Fruit fly (Drosophila melanogaster) whole organism, embryonic: Measurements from ENCODE around the gene Fdh.

Source experiments
- Asciz ChIP-seq: fragments of 200-800 bp; sonication (Bioruptor generic); optimal IDR thresholded peaks from 2 replicates; lab custom pipeline; 2017; ENCODE audit warnings: missing biosample characterization, mild to moderate bottlenecking, missing genetic modification characterization, missing genetic modification reagents
- Bgb ChIP-seq: fragments of 200-800 bp; sonication (Bioruptor generic); IDR thresholded peaks from 2 replicates; pipeline ENCODE4 v1.3.6; 2022; ENCODE audit warnings: missing biosample characterization, missing genetic modification characterization; ENCODE audit not compliant: partially characterized antibody
- BtbVII ChIP-seq: fragments of 200-800 bp; sonication (Bioruptor generic); optimal IDR thresholded peaks from 3 replicates; lab custom pipeline; 2017; ENCODE audit warnings: missing biosample characterization, mild to moderate bottlenecking, missing genetic modification characterization
- CG11695 ChIP-seq: fragments of 200-800 bp; sonication (Bioruptor generic); IDR thresholded peaks from 3 replicates; pipeline ENCODE4 v1.3.6; 2022; ENCODE audit warnings: missing biosample characterization, missing genetic modification characterization
- CG12071 ChIP-seq: fragments of 200-800 bp; sonication (Bioruptor generic); optimal IDR thresholded peaks from 3 replicates; lab custom pipeline; 2018; ENCODE audit warnings: missing biosample characterization, mild to moderate bottlenecking, missing genetic modification characterization
- CG1647 ChIP-seq: fragments of 200-800 bp; sonication (Bioruptor generic); optimal IDR thresholded peaks from 3 replicates; lab custom pipeline; 2016; ENCODE audit warnings: missing biosample characterization, missing genetic modification characterization
- CG17385 ChIP-seq: fragments of 200-800 bp; sonication (Bioruptor generic); optimal IDR thresholded peaks from 3 replicates; lab custom pipeline; 2018; ENCODE audit warnings: missing biosample characterization, mild to moderate bottlenecking, missing genetic modification characterization
- CG32532 ChIP-seq: fragments of 200-800 bp; sonication (Bioruptor generic); IDR thresholded peaks from 2 replicates; pipeline ENCODE4 v1.3.6; 2022; ENCODE audit warnings: missing biosample characterization, missing genetic modification characterization
- CG34224 ChIP-seq: fragments of 200-800 bp; sonication (Bioruptor generic); IDR thresholded peaks from 3 replicates; pipeline ENCODE4 v1.3.6; 2022; ENCODE audit warnings: missing biosample characterization, missing genetic modification characterization; ENCODE audit not compliant: partially characterized antibody
- CG5180 ChIP-seq: fragments of 200-800 bp; sonication (Bioruptor generic); optimal IDR thresholded peaks from 3 replicates; lab custom pipeline; 2017; ENCODE audit warnings: missing biosample characterization, missing genetic modification characterization, mild to moderate bottlenecking, moderate library complexity, missing genetic modification reagents
- CG6765 ChIP-seq: fragments of 200-800 bp; sonication (Bioruptor generic); optimal IDR thresholded peaks from 3 replicates; lab custom pipeline; 2017; ENCODE audit warnings: missing biosample characterization, mild to moderate bottlenecking, missing genetic modification characterization
- CG6791 ChIP-seq: fragments of 200-800 bp; sonication (Bioruptor generic); IDR thresholded peaks from 3 replicates; pipeline ENCODE4 v1.3.6; 2022; ENCODE audit warnings: missing biosample characterization, missing genetic modification characterization; ENCODE audit not compliant: partially characterized antibody
- CG6813 ChIP-seq: fragments of 200-800 bp; sonication (Bioruptor generic); optimal IDR thresholded peaks from 2 replicates; lab custom pipeline; 2017; ENCODE audit warnings: missing biosample characterization, missing genetic modification characterization, mild to moderate bottlenecking, moderate library complexity, missing genetic modification reagents
- CG6854 ChIP-seq: fragments of 200-800 bp; sonication (Bioruptor generic); optimal IDR thresholded peaks from 3 replicates; lab custom pipeline; 2017; ENCODE audit warnings: missing biosample characterization, mild to moderate bottlenecking, missing genetic modification characterization
- CG8944 ChIP-seq: fragments of 200-800 bp; sonication (Bioruptor generic); optimal IDR thresholded peaks from 3 replicates; lab custom pipeline; 2016; ENCODE audit warnings: missing biosample characterization, missing genetic modification characterization
- D19B ChIP-seq: fragments of 200-800 bp; sonication (Bioruptor generic); optimal IDR thresholded peaks from 2 replicates; lab custom pipeline; 2017; ENCODE audit warnings: missing biosample characterization, mild to moderate bottlenecking, missing genetic modification characterization
- Dll ChIP-seq: fragments of 200-800 bp; sonication (Bioruptor generic); IDR thresholded peaks from 4 replicates; pipeline ENCODE4 v1.3.6; 2022; ENCODE audit warnings: missing biosample characterization, missing genetic modification characterization; ENCODE audit not compliant: partially characterized antibody
- Doc3 ChIP-seq: fragments of 200-800 bp; sonication (Bioruptor generic); IDR thresholded peaks from 3 replicates; pipeline ENCODE4 v1.3.6; 2022; ENCODE audit warnings: missing biosample characterization, missing genetic modification characterization; ENCODE audit not compliant: partially characterized antibody
- Ets65A ChIP-seq: fragments of 200-800 bp; sonication (Bioruptor generic); peaks from one replicate; lab custom pipeline; 2016; ENCODE audit warnings: missing biosample characterization, missing genetic modification characterization
- GATAe ChIP-seq: fragments of 200-800 bp; sonication (Bioruptor generic); conservative IDR thresholded peaks from 2 replicates; pipeline ENCODE4 v1.3.6; 2022; ENCODE audit warnings: missing biosample characterization, missing genetic modification characterization
- Hr3 ChIP-seq: fragments of 200-800 bp; sonication (Bioruptor generic); optimal IDR thresholded peaks from 3 replicates; lab custom pipeline; 2016; ENCODE audit warnings: missing biosample characterization, missing genetic modification characterization
- Max ChIP-seq: fragments of 200-800 bp; sonication (Bioruptor generic); optimal IDR thresholded peaks from 2 replicates; lab custom pipeline; 2016; ENCODE audit warnings: missing biosample characterization, mild to moderate bottlenecking, missing genetic modification characterization
- Med ChIP-seq: fragments of 200-800 bp; sonication (Bioruptor generic); peaks from one replicate; lab custom pipeline; 2016; ENCODE audit warnings: missing biosample characterization, missing genetic modification characterization, mild to moderate bottlenecking, inconsistent platforms, moderate library complexity
- Rfx ChIP-seq: fragments of 200-800 bp; sonication (Bioruptor generic); IDR thresholded peaks from 2 replicates; pipeline ENCODE4 v1.3.6; 2022; ENCODE audit warnings: missing biosample characterization, missing genetic modification characterization
- Xrp1 ChIP-seq: fragments of 200-800 bp; sonication (Bioruptor generic); IDR thresholded peaks from 2 replicates; pipeline ENCODE4 v1.3.6; 2022; ENCODE audit warnings: missing biosample characterization, missing genetic modification characterization
- abd-A ChIP-seq: fragments of 200-800 bp; sonication (Bioruptor generic); optimal IDR thresholded peaks from 3 replicates; lab custom pipeline; 2019; ENCODE audit warnings: missing biosample characterization, mild to moderate bottlenecking, missing genetic modification characterization, moderate library complexity
- ase ChIP-seq: fragments of 200-800 bp; sonication (Bioruptor generic); IDR thresholded peaks from 3 replicates; pipeline ENCODE4 v1.3.6; 2022; ENCODE audit warnings: missing biosample characterization, missing genetic modification characterization
- ash1 ChIP-seq: fragments of 200-800 bp; sonication (Bioruptor generic); optimal IDR thresholded peaks from 2 replicates; lab custom pipeline; 2018; ENCODE audit warnings: missing biosample characterization, mild to moderate bottlenecking, missing genetic modification characterization
- bbx ChIP-seq: fragments of 200-800 bp; sonication (Bioruptor generic); IDR thresholded peaks from 2 replicates; pipeline ENCODE4 v1.3.6; 2022; ENCODE audit warnings: missing biosample characterization, missing genetic modification characterization; ENCODE audit not compliant: partially characterized antibody
- bsh ChIP-seq, 2 experiments: fragments of 200-800 bp; sonication (Bioruptor generic); optimal IDR thresholded peaks; 2 replicates each; lab custom pipeline; 2017 to 2018; ENCODE audit warnings: mild to moderate bottlenecking in 2 of 2, missing biosample characterization in 2 of 2, missing genetic modification characterization in 2 of 2, moderate library complexity in 1 of 2
- eyg ChIP-seq: fragments of 200-800 bp; sonication (Bioruptor generic); optimal IDR thresholded peaks from 3 replicates; lab custom pipeline; 2016; ENCODE audit warnings: missing biosample characterization, missing genetic modification characterization
- gsb-n ChIP-seq: fragments of 200-800 bp; sonication (Bioruptor generic); optimal IDR thresholded peaks from 3 replicates; lab custom pipeline; 2018; ENCODE audit warnings: missing biosample characterization, mild to moderate bottlenecking, missing genetic modification characterization
- her ChIP-seq: fragments of 200-800 bp; sonication (Bioruptor generic); optimal IDR thresholded peaks from 2 replicates; lab custom pipeline; 2016; ENCODE audit warnings: missing biosample characterization, missing genetic modification characterization
- jumu ChIP-seq: fragments of 200-800 bp; sonication (Bioruptor generic); optimal IDR thresholded peaks from 3 replicates; lab custom pipeline; 2016; ENCODE audit warnings: missing biosample characterization, missing genetic modification characterization
- kni ChIP-seq: fragments of 200-800 bp; sonication (Bioruptor generic); optimal IDR thresholded peaks from 3 replicates; lab custom pipeline; 2017; ENCODE audit warnings: mild to moderate bottlenecking, missing biosample characterization, missing genetic modification reagents, missing genetic modification characterization
- lbe ChIP-seq: fragments of 200-800 bp; sonication (Bioruptor generic); optimal IDR thresholded peaks from 2 replicates; lab custom pipeline; 2016; ENCODE audit warnings: missing biosample characterization, mild to moderate bottlenecking, missing genetic modification characterization
- pan ChIP-seq, 4 experiments: fragments of >200 bp in 3 of 4; fragments of 200-800 bp in 1 of 4; sonication (Bioruptor generic) in 1 of 4; optimal IDR thresholded peaks in 3 of 4; IDR thresholded peaks in 1 of 4; 2 replicates each; pipeline versions ENCODE4 v1.3.6 to Lab custom; 2017 to 2022; ENCODE audit warnings: missing biosample characterization in 2 of 4, missing genetic modification characterization in 2 of 4, mixed read lengths in 1 of 4
- pum ChIP-seq: fragments of 200-800 bp; sonication (Bioruptor generic); optimal IDR thresholded peaks from 2 replicates; lab custom pipeline; 2016; ENCODE audit warnings: missing biosample characterization, missing genetic modification characterization
- sim ChIP-seq: fragments of 200-800 bp; sonication (Bioruptor generic); IDR thresholded peaks from 2 replicates; pipeline ENCODE4 v1.3.6; 2022; ENCODE audit warnings: missing biosample characterization, missing genetic modification characterization
- so ChIP-seq: fragments of 200-800 bp; sonication (Bioruptor generic); IDR thresholded peaks from 3 replicates; pipeline ENCODE4 v1.3.6; 2022; ENCODE audit warnings: missing biosample characterization, missing genetic modification characterization
- sob ChIP-seq: fragments of 200-800 bp; sonication (Bioruptor generic); IDR thresholded peaks from 2 replicates; pipeline ENCODE4 v1.3.6; 2022; ENCODE audit warnings: missing biosample characterization, missing genetic modification characterization
- stc ChIP-seq: fragments of 200-800 bp; sonication (Bioruptor generic); IDR thresholded peaks from 2 replicates; pipeline ENCODE4 v1.3.6; 2022; ENCODE audit warnings: missing biosample characterization, missing genetic modification characterization
- twi ChIP-seq: fragments of 200-800 bp; optimal IDR thresholded peaks from 2 replicates; lab custom pipeline; 2019; ENCODE audit warnings: missing biosample characterization, mild to moderate bottlenecking, missing genetic modification characterization, moderate library complexity
- unc-4 ChIP-seq: fragments of 200-800 bp; sonication (Bioruptor generic); IDR thresholded peaks from 2 replicates; pipeline ENCODE4 v1.3.6; 2022; ENCODE audit warnings: missing biosample characterization, missing genetic modification characterization; ENCODE audit not compliant: partially characterized antibody
- z ChIP-seq: fragments of 200-800 bp; sonication (Bioruptor generic); IDR thresholded peaks from 3 replicates; pipeline ENCODE4 v1.3.6; 2022; ENCODE audit warnings: missing biosample characterization, missing genetic modification characterization
- zen2 ChIP-seq: fragments of 200-800 bp; sonication (Bioruptor generic); IDR thresholded peaks from 3 replicates; pipeline ENCODE4 v1.3.6; 2022; ENCODE audit warnings: missing biosample characterization, missing genetic modification characterization; ENCODE audit not compliant: partially characterized antibody

The Fdh gene

dm6 chr3R:10826796-10827524 lies 45.2 kb downstream of the Fdh start, which contains the start of gene Cad86C (continued):
- TF ChIP-seq CG32532 (peak; percentile 63; the same call in 1 of the 2 replicates), ase (GFP tag; lab: Robert Waterston, UW) (no peak), unc-4 (peak; percentile 45; the same call in 1 of the 2 replicates), pan (optimal IDR thresholded peaks at IDR 0.05; lab: Kevin White, UChicago) (no peak), pan (GFP tag; optimal IDR thresholded peaks at IDR 0.05 in 1 of 2, IDR thresholded peaks at IDR 0.05 in 1 of 2) (peak in 1 of 2 experiments; percentile 19), abd-A (no peak), Hr3 (GFP tag; lab: Kevin White, UChicago) (no peak), CG8944 (GFP tag; lab: Kevin White, UChicago) (no peak), stc (GFP tag; lab: Robert Waterston, UW) (peak; percentile 20; the same call in 1 of the 2 replicates), kni (GFP tag; lab: Kevin White, UChicago) (peak; percentile 63), CG12071 (GFP tag; lab: Kevin White, UChicago) (peak; percentile 30), Doc3 (GFP tag; lab: Robert Waterston, UW) (0 out of 3 replicates have a peak, but pooled peaks have one; percentile 61), CG6765 (GFP tag; lab: Kevin White, UChicago) (peak; percentile 2), ash1 (GFP tag; lab: Kevin White, UChicago) (no peak), Ets65A (peak; percentile 13), Bgb (peak; percentile 69), sim (GFP tag; lab: Robert Waterston, UW) (peak; percentile 11; the same call in 1 of the 2 replicates), z (GFP tag; lab: Robert Waterston, UW) (peak; percentile 86), sob (peak; percentile 25; the same call in 1 of the 2 replicates), jumu (GFP tag; lab: Kevin White, UChicago) (no peak), D19B (GFP tag; lab: Kevin White, UChicago) (peak; percentile 51), Max (GFP tag; lab: Kevin White, UChicago) (no peak), BtbVII (peak; percentile 13), GATAe (GFP tag; lab: Robert Waterston, UW) (no peak), CG6813 (GFP tag; lab: Kevin White, UChicago) (no peak), Med (GFP tag; lab: Kevin White, UChicago) (peak; percentile 43), lbe (GFP tag; lab: Kevin White, UChicago) (peak; percentile 72), CG1647 (GFP tag; lab: Kevin White, UChicago) (no peak), CG6854 (GFP tag; lab: Kevin White, UChicago) (peak; percentile 5), zen2 (GFP tag; lab: Robert Waterston, UW) (peak; percentile 71; the same call in 2 of the 3 replicates), so (peak; percentile 21; the same call in 1 of the 3 replicates), CG6791 (peak; percentile 63; the same call in 2 of the 3 replicates), her (GFP tag; lab: Kevin White, UChicago) (no peak), Dll (peak; percentile 58; the same call in 2 of the 4 replicates), Xrp1 (peak; percentile 6; the same call in 1 of the 2 replicates), CG34224 (peak; percentile 46), Rfx (GFP tag; lab: Robert Waterston, UW) (peak; percentile 50; the same call in 1 of the 2 replicates), pum (no peak), eyg (GFP tag; lab: Kevin White, UChicago) (peak; percentile 0), Asciz (GFP tag; lab: Kevin White, UChicago) (peak; percentile 11), gsb-n (tag; lab: Kevin White, UChicago) (no peak), CG5180 (GFP tag; lab: Kevin White, UChicago) (peak; percentile 43), CG11695 (peak; percentile 38; the same call in 1 of the 3 replicates), bbx (GFP tag; lab: Robert Waterston, UW) (peak; percentile 59; the same call in 1 of the 2 replicates), CG17385 (GFP tag; lab: Kevin White, UChicago) (peak; percentile 12), twi (no peak), bsh (GFP tag; optimal IDR thresholded peaks at IDR 0.05; lab: Kevin White, UChicago) (peak in 1 of 2 experiments; percentile 43)
